Fruit fly (Drosophila melanogaster) whole organism, pupa: ENCODE results near the gene Lerp.

Source experiments
- CG10348 ChIP-seq: fragments of 200-800 bp; sonication (Bioruptor generic); IDR thresholded peaks from 2 replicates; pipeline ENCODE4 v1.3.6; 2022; ENCODE audit warnings: missing biosample characterization, missing genetic modification characterization
- CG12605 ChIP-seq: fragments of 200-800 bp; sonication (Bioruptor generic); IDR thresholded peaks from 2 replicates; pipeline ENCODE4 v1.3.6; 2022; ENCODE audit warnings: missing biosample characterization, missing genetic modification characterization
- CG13204 ChIP-seq: fragments of 200-800 bp; sonication (Bioruptor generic); optimal IDR thresholded peaks from 2 replicates; lab custom pipeline; 2018; ENCODE audit warnings: missing biosample characterization, mild to moderate bottlenecking, missing genetic modification characterization, moderate library complexity
- CG14655 ChIP-seq: fragments of 200-800 bp; sonication (Bioruptor generic); optimal IDR thresholded peaks from 3 replicates; lab custom pipeline; 2017; ENCODE audit warnings: mild to moderate bottlenecking, missing biosample characterization, missing genetic modification reagents, missing genetic modification characterization
- CG15710 ChIP-seq: fragments of 200-800 bp; sonication (Bioruptor generic); optimal IDR thresholded peaks from 2 replicates; lab custom pipeline; 2018; ENCODE audit warnings: missing biosample characterization, mild to moderate bottlenecking, missing genetic modification characterization, moderate library complexity
- CG17806 ChIP-seq: fragments of 200-800 bp; sonication (Bioruptor generic); optimal IDR thresholded peaks from 2 replicates; lab custom pipeline; 2018; ENCODE audit warnings: missing biosample characterization, mild to moderate bottlenecking, missing genetic modification characterization, moderate library complexity
- CG32121 ChIP-seq: fragments of 200-800 bp; sonication (Bioruptor generic); IDR thresholded peaks from 2 replicates; pipeline ENCODE4 v1.3.6; 2022; ENCODE audit warnings: missing biosample characterization, missing genetic modification characterization
- CG34367 ChIP-seq: fragments of 200-800 bp; sonication (Bioruptor generic); optimal IDR thresholded peaks from 2 replicates; lab custom pipeline; 2018; ENCODE audit warnings: missing biosample characterization, mild to moderate bottlenecking, missing genetic modification characterization
- CG4496 ChIP-seq: fragments of 200-800 bp; sonication (Bioruptor generic); IDR thresholded peaks from 3 replicates; pipeline ENCODE4 v1.3.6; 2022; ENCODE audit warnings: missing biosample characterization, missing genetic modification characterization
- CG8159 ChIP-seq: fragments of 200-800 bp; sonication (Bioruptor generic); optimal IDR thresholded peaks from 3 replicates; lab custom pipeline; 2018; ENCODE audit warnings: missing biosample characterization, mild to moderate bottlenecking, missing genetic modification characterization, moderate library complexity
- CG8301 ChIP-seq: fragments of 200-800 bp; sonication (Bioruptor generic); optimal IDR thresholded peaks from 2 replicates; lab custom pipeline; 2018; ENCODE audit warnings: missing biosample characterization, mild to moderate bottlenecking, missing genetic modification characterization
- CG9948 ChIP-seq: fragments of 200-800 bp; sonication (Bioruptor generic); optimal IDR thresholded peaks from 2 replicates; lab custom pipeline; 2018; ENCODE audit warnings: missing biosample characterization, mild to moderate bottlenecking, missing genetic modification characterization, moderate library complexity
- D1 ChIP-seq: fragments of 200-800 bp; sonication (Bioruptor generic); optimal IDR thresholded peaks from 2 replicates; lab custom pipeline; 2018; ENCODE audit warnings: missing biosample characterization, mild to moderate bottlenecking, missing genetic modification characterization, moderate library complexity
- EcR ChIP-seq: fragments of 200-800 bp; sonication (Bioruptor generic); optimal IDR thresholded peaks from 3 replicates; lab custom pipeline; 2019; ENCODE audit warnings: missing biosample characterization, missing genetic modification characterization, mild to moderate bottlenecking, moderate library complexity, missing genetic modification reagents
- Ets98B ChIP-seq: fragments of 200-800 bp; sonication (Bioruptor generic); IDR thresholded peaks from 2 replicates; pipeline ENCODE4 v1.3.6; 2022; ENCODE audit warnings: missing biosample characterization, missing genetic modification characterization
- Pif1A ChIP-seq: fragments of 200-800 bp; sonication (Bioruptor generic); optimal IDR thresholded peaks from 3 replicates; lab custom pipeline; 2016; ENCODE audit warnings: missing biosample characterization, missing genetic modification characterization
- Pif1B ChIP-seq: fragments of 200-800 bp; sonication (Bioruptor generic); optimal IDR thresholded peaks from 3 replicates; lab custom pipeline; 2016; ENCODE audit warnings: missing biosample characterization, missing genetic modification characterization
- Snoo ChIP-seq: fragments of 200-800 bp; sonication (Bioruptor generic); optimal IDR thresholded peaks from 3 replicates; lab custom pipeline; 2017; ENCODE audit warnings: missing biosample characterization, mild to moderate bottlenecking, missing genetic modification characterization, inconsistent platforms
- fd96Ca ChIP-seq: fragments of 200-800 bp; sonication (Bioruptor generic); IDR thresholded peaks from 3 replicates; pipeline ENCODE4 v1.3.6; 2022; ENCODE audit warnings: missing biosample characterization, missing genetic modification characterization
- gl ChIP-seq: fragments of 200-800 bp; sonication (Bioruptor generic); optimal IDR thresholded peaks from 2 replicates; lab custom pipeline; 2018; ENCODE audit warnings: missing biosample characterization, mild to moderate bottlenecking, missing genetic modification characterization
- rn ChIP-seq: fragments of 200-800 bp; sonication (Bioruptor generic); IDR thresholded peaks from 2 replicates; pipeline ENCODE4 v1.3.6; 2022; ENCODE audit warnings: missing biosample characterization, missing genetic modification characterization

Gene Lerp

DNA sequence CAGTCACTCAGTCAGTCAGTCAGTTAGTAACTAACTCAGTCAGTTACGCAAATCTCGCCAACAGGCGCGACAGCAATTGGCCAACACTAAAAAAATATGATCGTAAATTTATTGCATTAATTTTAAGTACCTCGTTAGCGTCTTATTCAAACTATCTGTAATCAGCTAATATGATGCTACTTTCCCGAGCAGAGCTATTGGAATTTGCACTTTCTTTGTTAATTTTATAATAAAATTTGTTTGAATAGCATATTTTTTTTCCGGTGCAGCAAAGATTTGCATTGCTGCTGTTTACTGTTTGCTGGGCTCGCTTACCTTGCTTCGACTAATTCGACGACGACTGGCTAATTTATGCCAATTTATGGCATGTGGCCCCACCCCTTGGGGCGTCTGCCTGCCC lies 27.2 kb upstream of the Lerp start:
- TF ChIP-seq CG13204 (GFP tag; lab: Kevin White, UChicago) (no peak), CG32121 (GFP tag; lab: Robert Waterston, UW) (peak; percentile 25; the same call in 1 of the 2 replicates), fd96Ca (GFP tag; lab: Robert Waterston, UW) (0 out of 3 replicates have a peak, but pooled peaks have one; percentile 17), Pif1B (no peak), CG14655 (GFP tag; lab: Kevin White, UChicago) (peak; percentile 28), Ets98B (0 out of 2 replicates have a peak, but pooled peaks have one; percentile 25), rn (GFP tag; lab: Robert Waterston, UW) (peak; percentile 50; the same call in 1 of the 2 replicates), CG8159 (tag; lab: Kevin White, UChicago) (peak; percentile 5), CG12605 (no peak), CG8301 (tag; lab: Kevin White, UChicago) (no peak), Pif1A (GFP tag; lab: Kevin White, UChicago) (peak; percentile 9), CG17806 (tag; lab: Kevin White, UChicago) (peak; percentile 5), gl (tag; lab: Kevin White, UChicago) (no peak), Snoo (tag; lab: Kevin White, UChicago) (no peak), CG9948 (tag; lab: Kevin White, UChicago) (peak; percentile 23)

DNA sequence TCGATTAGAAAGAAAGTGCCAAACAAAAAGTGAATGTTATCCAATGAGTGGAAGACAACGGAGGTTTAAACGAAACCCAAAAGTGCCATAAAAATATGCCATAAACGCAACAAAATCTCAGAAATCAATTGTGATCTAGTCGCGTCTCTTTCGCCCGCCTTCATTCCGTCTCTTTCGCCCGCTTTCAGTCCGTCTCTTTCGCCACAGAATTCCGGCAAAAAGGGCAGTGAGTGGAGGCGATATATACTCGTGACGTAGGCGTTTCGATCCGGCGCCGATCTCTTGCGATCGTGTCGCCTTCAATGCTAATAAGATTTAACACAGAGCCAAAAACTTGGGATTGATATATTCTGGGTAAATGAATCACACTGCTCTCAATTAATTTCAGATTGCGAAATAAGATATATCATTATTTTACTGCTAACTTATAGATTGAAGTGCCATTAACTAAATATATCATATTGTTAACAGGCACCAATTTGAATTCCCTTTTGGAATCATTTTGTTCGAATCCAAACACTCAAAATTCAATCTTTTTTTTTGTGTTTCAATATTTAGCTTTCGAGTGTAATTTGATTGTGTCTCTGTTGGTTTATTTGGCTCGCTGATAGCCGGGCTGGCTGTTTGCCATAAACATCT lies 25.3 kb upstream of the Lerp start:
- peak; percentile 3 for TF ChIP-seq CG14655 (GFP tag; lab: Kevin White, UChicago)
- TF ChIP-seq CG8159 (tag; lab: Kevin White, UChicago): no peak
- TF ChIP-seq Snoo (tag; lab: Kevin White, UChicago): peak; percentile 15
- no peak for TF ChIP-seq CG9948 (tag; lab: Kevin White, UChicago)
- no peak for TF ChIP-seq CG34367 (tag; lab: Kevin White, UChicago)
- TF ChIP-seq fd96Ca (GFP tag; lab: Robert Waterston, UW): no peak
- no peak for TF ChIP-seq CG15710 (tag; lab: Kevin White, UChicago)
- TF ChIP-seq Pif1A (GFP tag; lab: Kevin White, UChicago): no peak
- no peak for TF ChIP-seq CG12605
- no peak for TF ChIP-seq CG17806 (tag; lab: Kevin White, UChicago)
- TF ChIP-seq gl (tag; lab: Kevin White, UChicago): no peak
- TF ChIP-seq CG8301 (tag; lab: Kevin White, UChicago): no peak
- peak; percentile 31; the same call in 1 of the 2 replicates for TF ChIP-seq CG32121 (GFP tag; lab: Robert Waterston, UW)
- TF ChIP-seq Pif1B: no peak
- no peak for TF ChIP-seq CG10348 (GFP tag; lab: Robert Waterston, UW)
- TF ChIP-seq CG13204 (GFP tag; lab: Kevin White, UChicago): no peak
- no peak for TF ChIP-seq D1 (tag; lab: Kevin White, UChicago)
- no peak for TF ChIP-seq CG4496 (GFP tag; lab: Robert Waterston, UW)
- TF ChIP-seq Ets98B: no peak

DNA sequence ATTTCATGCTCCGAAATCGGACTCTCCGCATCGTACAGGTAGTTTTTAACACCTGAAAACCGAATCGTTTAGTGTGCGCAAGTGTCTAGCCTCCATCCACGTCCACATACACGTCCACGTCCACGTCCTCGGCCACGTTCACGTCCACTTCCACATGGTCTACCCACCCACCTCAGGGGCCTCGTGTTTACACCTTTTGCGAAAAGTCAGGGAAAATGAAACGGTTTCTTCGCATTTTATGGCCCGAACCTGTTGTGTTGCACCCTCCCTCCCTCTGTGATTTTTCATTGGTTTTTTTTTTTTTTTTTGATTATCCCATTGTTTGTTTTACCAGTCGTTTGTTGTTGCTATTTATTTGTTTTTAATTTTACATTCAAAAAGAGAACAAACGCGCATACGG lies 24.2 kb upstream of the Lerp start:
- TF ChIP-seq gl (tag; lab: Kevin White, UChicago) (no peak), EcR (GFP tag; lab: Kevin White, UChicago) (no peak), CG15710 (tag; lab: Kevin White, UChicago) (no peak), Ets98B (no peak), CG12605 (no peak), Pif1A (GFP tag; lab: Kevin White, UChicago) (no peak), CG13204 (GFP tag; lab: Kevin White, UChicago) (no peak), CG4496 (GFP tag; lab: Robert Waterston, UW) (no peak), D1 (tag; lab: Kevin White, UChicago) (no peak), CG10348 (GFP tag; lab: Robert Waterston, UW) (no peak)

DNA sequence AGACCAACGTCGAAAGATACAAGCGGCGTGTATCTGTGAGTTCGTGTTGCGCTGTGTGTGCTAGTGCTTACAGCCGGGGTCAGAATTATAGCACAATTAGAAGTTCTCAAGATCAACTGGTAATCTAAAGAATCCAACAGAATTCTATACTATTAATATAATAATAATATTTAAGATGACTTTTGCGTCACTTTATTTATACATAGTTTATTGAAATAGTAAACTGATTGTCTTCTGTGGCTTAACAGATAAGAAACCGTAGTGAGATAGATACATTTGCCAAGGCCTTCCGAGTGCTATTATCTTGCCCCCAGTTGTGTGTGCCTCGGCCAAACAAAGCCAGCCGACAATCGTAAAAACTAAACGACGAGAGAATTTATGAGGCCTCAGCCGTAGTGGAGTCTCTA lies 23.4 kb upstream of the Lerp start:
- TF ChIP-seq EcR (GFP tag; lab: Kevin White, UChicago): peak; percentile 72
- peak; percentile 82 for TF ChIP-seq CG17806 (tag; lab: Kevin White, UChicago)
- peak; percentile 77 for TF ChIP-seq Pif1B
- peak; percentile 62 for TF ChIP-seq Pif1A (GFP tag; lab: Kevin White, UChicago)
- TF ChIP-seq Ets98B: peak; percentile 63
- TF ChIP-seq CG34367 (tag; lab: Kevin White, UChicago): peak; percentile 76
- peak; percentile 88 for TF ChIP-seq CG9948 (tag; lab: Kevin White, UChicago)
- peak; percentile 64 for TF ChIP-seq CG12605
- TF ChIP-seq rn (GFP tag; lab: Robert Waterston, UW): peak; percentile 41
- peak; percentile 80 for TF ChIP-seq fd96Ca (GFP tag; lab: Robert Waterston, UW)
- peak; percentile 68 for TF ChIP-seq CG32121 (GFP tag; lab: Robert Waterston, UW)
- TF ChIP-seq Snoo (tag; lab: Kevin White, UChicago): peak; percentile 58
- TF ChIP-seq gl (tag; lab: Kevin White, UChicago): peak; percentile 69
- TF ChIP-seq CG13204 (GFP tag; lab: Kevin White, UChicago): peak; percentile 58
- TF ChIP-seq CG14655 (GFP tag; lab: Kevin White, UChicago): peak; percentile 90
- no peak for TF ChIP-seq CG10348 (GFP tag; lab: Robert Waterston, UW)
- peak; percentile 36 for TF ChIP-seq D1 (tag; lab: Kevin White, UChicago)
- peak; percentile 80 for TF ChIP-seq CG8301 (tag; lab: Kevin White, UChicago)
- TF ChIP-seq CG15710 (tag; lab: Kevin White, UChicago): peak; percentile 85
- peak; percentile 88 for TF ChIP-seq CG8159 (tag; lab: Kevin White, UChicago)
- peak; percentile 68 for TF ChIP-seq CG4496 (GFP tag; lab: Robert Waterston, UW)

- TF ChIP-seq rn (GFP tag; lab: Robert Waterston, UW): no peak
- TF ChIP-seq CG17806 (tag; lab: Kevin White, UChicago): no peak
- TF ChIP-seq Pif1B: no peak
Measured at dm6 chr3R:26885192-26885591, 22.3 kb upstream of the Lerp start.
